Worm (Caenorhabditis elegans) whole organism, L4 larva: ENCODE measurements around the gene rsp-5.

Source experiments
- D1046.2 ChIP-seq: fragments of 200-800 bp; sonication (Bioruptor generic); IDR thresholded peaks from 2 replicates; pipeline ENCODE4 v1.3.6; 2022; ENCODE audit warnings: missing genetic modification characterization, missing compliant biosample characterization
- F44E2.7 ChIP-seq: fragments of 200-800 bp; sonication (Bioruptor generic); IDR thresholded peaks from 2 replicates; pipeline ENCODE4 v2.1.2; 2022; ENCODE audit warnings: missing genetic modification characterization, missing compliant biosample characterization
- Y48G9A.11 ChIP-seq: fragments of 200-800 bp; sonication (Bioruptor generic); IDR thresholded peaks from 2 replicates; pipeline ENCODE4 v1.3.6; 2022; ENCODE audit warnings: missing genetic modification reagents, missing genetic modification characterization, missing compliant biosample characterization
- ZK546.5 ChIP-seq, 2 experiments: sonication (generic microtip); optimal IDR thresholded peaks; 2 replicates each; lab custom pipeline; 2017; ENCODE audit warnings: missing biosample characterization in 2 of 2, missing genetic modification characterization in 2 of 2
- aha-1 ChIP-seq: fragments of 150-350 bp; peaks from one replicate; lab custom pipeline; 2014; ENCODE audit warnings: missing biosample characterization, missing genetic modification characterization
- ama-1 ChIP-seq: fragments of 150-350 bp; optimal IDR thresholded peaks from 2 replicates; lab custom pipeline; 2014; ENCODE audit warnings: inconsistent platforms, mixed read lengths
- attf-4 ChIP-seq: sonication (generic microtip); optimal IDR thresholded peaks from 3 replicates; lab custom pipeline; 2017; ENCODE audit warnings: missing biosample characterization, missing genetic modification characterization
- ceh-20 ChIP-seq: fragments of 200-800 bp; sonication (Bioruptor generic); IDR thresholded peaks from 2 replicates; pipeline ENCODE4 v1.3.6; 2022; ENCODE audit warnings: missing genetic modification reagents, missing genetic modification characterization, missing compliant biosample characterization
- ceh-28 ChIP-seq: fragments of 150-350 bp; optimal IDR thresholded peaks from 2 replicates; lab custom pipeline; 2014; ENCODE audit warnings: missing biosample characterization, missing genetic modification reagents, missing genetic modification characterization
- ceh-32 ChIP-seq: sonication (generic microtip); optimal IDR thresholded peaks from 2 replicates; lab custom pipeline; 2016; ENCODE audit warnings: mild to moderate bottlenecking, missing genetic modification characterization, missing compliant biosample characterization; ENCODE audit not compliant: poor library complexity
- ceh-44 ChIP-seq: fragments of 200-800 bp; sonication (Bioruptor generic); IDR thresholded peaks from 2 replicates; pipeline ENCODE4 v1.3.6; 2022; ENCODE audit warnings: missing genetic modification reagents, missing genetic modification characterization, missing compliant biosample characterization
- ceh-82 ChIP-seq: sonication (generic microtip); optimal IDR thresholded peaks from 2 replicates; lab custom pipeline; 2017; ENCODE audit warnings: missing biosample characterization, missing genetic modification characterization
- daf-12 ChIP-seq: fragments of 150-350 bp; optimal IDR thresholded peaks from 2 replicates; lab custom pipeline; 2014; ENCODE audit warnings: missing biosample characterization, missing genetic modification reagents, missing genetic modification characterization
- duxl-1 ChIP-seq: sonication (generic microtip); optimal IDR thresholded peaks from 2 replicates; lab custom pipeline; 2016; ENCODE audit warnings: mild to moderate bottlenecking, missing genetic modification characterization, moderate library complexity, missing compliant biosample characterization; ENCODE audit not compliant: poor library complexity
- dve-1 ChIP-seq: sonication (generic microtip); optimal IDR thresholded peaks from 2 replicates; lab custom pipeline; 2017; ENCODE audit warnings: antibody characterized with exemption, mild to moderate bottlenecking, missing genetic modification characterization, missing compliant biosample characterization; ENCODE audit not compliant: insufficient read depth
- fkh-10 ChIP-seq: fragments of 150-350 bp; optimal IDR thresholded peaks from 2 replicates; lab custom pipeline; 2014; ENCODE audit warnings: missing biosample characterization, missing genetic modification reagents, missing genetic modification characterization
- gei-8 ChIP-seq: fragments of 200-800 bp; sonication (Bioruptor generic); optimal IDR thresholded peaks from 2 replicates; lab custom pipeline; 2018; ENCODE audit warnings: mild to moderate bottlenecking, missing genetic modification characterization, missing compliant biosample characterization
- hlh-30 ChIP-seq: sonication (generic microtip); optimal IDR thresholded peaks from 2 replicates; lab custom pipeline; 2017; ENCODE audit warnings: antibody characterized with exemption, mild to moderate bottlenecking, missing genetic modification characterization, missing compliant biosample characterization; ENCODE audit not compliant: insufficient read depth
- jun-1 ChIP-seq: fragments of 150-350 bp; optimal IDR thresholded peaks from 2 replicates; lab custom pipeline; 2014; ENCODE audit warnings: missing biosample characterization, missing genetic modification reagents, missing genetic modification characterization
- lim-7 ChIP-seq: fragments of 200-800 bp; sonication (Bioruptor generic); IDR thresholded peaks from 2 replicates; pipeline ENCODE4 v1.3.6; 2022; ENCODE audit warnings: missing genetic modification characterization, missing compliant biosample characterization
- lin-1 ChIP-seq: fragments of 200-800 bp; sonication (Bioruptor generic); IDR thresholded peaks from 2 replicates; pipeline ENCODE4 v1.3.6; 2022; ENCODE audit warnings: missing genetic modification reagents, missing genetic modification characterization, missing compliant biosample characterization
- lin-39 ChIP-seq: fragments of 150-350 bp; optimal IDR thresholded peaks from 2 replicates; lab custom pipeline; 2014; ENCODE audit warnings: missing biosample characterization, missing genetic modification reagents, missing genetic modification characterization
- mdl-1 ChIP-seq, 2 experiments: fragments of 150-350 bp in 1 of 2; sonication (generic microtip) in 1 of 2; optimal IDR thresholded peaks; 2 replicates each; lab custom pipeline; 2014 to 2017; ENCODE audit warnings: missing biosample characterization in 2 of 2, missing genetic modification characterization in 2 of 2
- mes-2 ChIP-seq: sonication (generic microtip); optimal IDR thresholded peaks from 2 replicates; lab custom pipeline; 2016; ENCODE audit warnings: missing genotype, mild to moderate bottlenecking, missing genetic modification characterization, missing compliant biosample characterization; ENCODE audit not compliant: poor library complexity, severe bottlenecking
- mxl-3 ChIP-seq: fragments of 200-800 bp; sonication (Bioruptor generic); optimal IDR thresholded peaks from 2 replicates; lab custom pipeline; 2018; ENCODE audit warnings: mild to moderate bottlenecking, missing genetic modification characterization, missing compliant biosample characterization
- nhr-25 ChIP-seq: sonication (generic microtip); optimal IDR thresholded peaks from 2 replicates; lab custom pipeline; 2017; ENCODE audit warnings: missing genetic modification characterization, mild to moderate bottlenecking, missing compliant biosample characterization, antibody characterized with exemption, moderate library complexity, borderline replicate concordance; ENCODE audit not compliant: insufficient read depth
- nhr-28 ChIP-seq: fragments of 150-350 bp; optimal IDR thresholded peaks from 2 replicates; lab custom pipeline; 2014; ENCODE audit warnings: missing biosample characterization, missing genetic modification characterization
- nhr-48 ChIP-seq: sonication (generic microtip); optimal IDR thresholded peaks from 2 replicates; lab custom pipeline; 2016; ENCODE audit warnings: mild to moderate bottlenecking, missing genetic modification characterization, missing compliant biosample characterization
- pqm-1 ChIP-seq: sonication (generic microtip); optimal IDR thresholded peaks from 2 replicates; lab custom pipeline; 2017; ENCODE audit warnings: missing biosample characterization, missing genetic modification characterization
- rbr-2 ChIP-seq: sonication (generic microtip); optimal IDR thresholded peaks from 2 replicates; lab custom pipeline; 2016; ENCODE audit warnings: missing genotype, missing genetic modification characterization, missing compliant biosample characterization
- sdz-12 ChIP-seq: fragments of 200-800 bp; sonication (Bioruptor generic); optimal IDR thresholded peaks from 2 replicates; lab custom pipeline; 2018; ENCODE audit warnings: mild to moderate bottlenecking, missing genetic modification characterization, missing compliant biosample characterization
- set-16 ChIP-seq: fragments of 200-800 bp; sonication (Bioruptor generic); IDR thresholded peaks from 2 replicates; pipeline ENCODE4 v1.3.6; 2022; ENCODE audit warnings: missing genetic modification reagents, missing genetic modification characterization, missing compliant biosample characterization
- skn-1 ChIP-seq: fragments of 150-350 bp; optimal IDR thresholded peaks from 2 replicates; lab custom pipeline; 2014; ENCODE audit warnings: missing biosample characterization, missing genetic modification characterization
- snpc-1.2 ChIP-seq: fragments of 200-800 bp; sonication (Bioruptor generic); IDR thresholded peaks from 2 replicates; pipeline ENCODE4 v1.3.6; 2022; ENCODE audit warnings: missing genetic modification reagents, missing genetic modification characterization, missing compliant biosample characterization
- unc-62 ChIP-seq, 3 experiments: fragments of 150-350 bp in 1 of 3; sonication (generic microtip); optimal IDR thresholded peaks in 2 of 3; peaks in 1 of 3; 1 replicate in 1 of 3; 2 replicates in 2 of 3; lab custom pipeline; 2014 to 2017; ENCODE audit warnings: missing biosample characterization in 3 of 3, missing genetic modification characterization in 3 of 3, missing genetic modification reagents in 3 of 3, missing genotype in 1 of 3
- vab-7 ChIP-seq: fragments of 200-800 bp; sonication (Bioruptor generic); IDR thresholded peaks from 2 replicates; pipeline ENCODE4 v1.3.6; 2022; ENCODE audit warnings: missing genetic modification reagents, missing genetic modification characterization, missing compliant biosample characterization
- zfp-3 ChIP-seq: fragments of 200-800 bp; sonication (Bioruptor generic); conservative IDR thresholded peaks from 2 replicates; pipeline ENCODE4 v1.3.6; 2022; ENCODE audit warnings: missing genetic modification reagents, missing genetic modification characterization, missing compliant biosample characterization
- ztf-11 ChIP-seq: fragments of 150-350 bp; optimal IDR thresholded peaks from 2 replicates; lab custom pipeline; 2014; ENCODE audit warnings: missing biosample characterization, missing genetic modification characterization

rsp-5 gene

ce11 chrII:6441128-6441527 lies 48.8 kb upstream of the rsp-5 start, which contains the start of gene cutl-16:
Gene cutl-16 (plus strand): TSS chrII:6441428.
- no peak for TF ChIP-seq unc-62 (GFP tag; optimal IDR thresholded peaks at IDR 0.05 in 1 of 2; lab: Kevin White, UChicago)
- no peak for TF ChIP-seq unc-62 (tag; optimal IDR thresholded peaks at IDR 0.05; lab: Kevin White, UChicago)
- no peak for TF ChIP-seq lim-7 (GFP tag; lab: Robert Waterston, UW)
- TF ChIP-seq dve-1: no peak
- TF ChIP-seq ceh-44 (GFP tag; lab: Robert Waterston, UW): no peak

ce11 chrII:6443710-6444109 lies 46.3 kb upstream of the rsp-5 start, which contains the start of gene K06A1.2:
Gene K06A1.2 (plus strand): TSS chrII:6444010.
- TF ChIP-seq Y48G9A.11: no peak
- TF ChIP-seq ceh-20: no peak
- no peak for TF ChIP-seq jun-1
- no peak for TF ChIP-seq sdz-12 (GFP tag; lab: Kevin White, UChicago)
- TF ChIP-seq rbr-2: no peak
- no peak for TF ChIP-seq dve-1
- no peak for TF ChIP-seq ceh-32 (tag; lab: Kevin White, UChicago)
- TF ChIP-seq daf-12 (tag; lab: Kevin White, UChicago): no peak
- no peak for TF ChIP-seq skn-1 (tag; lab: Kevin White, UChicago)
- no peak for TF ChIP-seq snpc-1.2 (GFP tag; lab: Robert Waterston, UW)
- TF ChIP-seq D1046.2 (GFP tag; lab: Robert Waterston, UW): no peak
- TF ChIP-seq fkh-10 (GFP tag; lab: Kevin White, UChicago): no peak
- no peak for TF ChIP-seq nhr-48
- TF ChIP-seq aha-1 (tag; lab: Kevin White, UChicago): no peak
- TF ChIP-seq mdl-1 (tag; optimal IDR thresholded peaks at IDR 0.05; lab: Kevin White, UChicago): no peak
- TF ChIP-seq mes-2 (tag; lab: Kevin White, UChicago): no peak

ce11 chrII:6448189-6448588 lies 41.8 kb upstream of the rsp-5 start:
- TF ChIP-seq F44E2.7: no peak
- no peak for TF ChIP-seq mxl-3 (GFP tag; lab: Kevin White, UChicago)
- TF ChIP-seq vab-7 (GFP tag; lab: Robert Waterston, UW): no peak
- TF ChIP-seq set-16: no peak
- 0 out of 2 replicates have a peak, but pooled peaks have one; percentile 54 for TF ChIP-seq zfp-3 (GFP tag; lab: Robert Waterston, UW)
- TF ChIP-seq ZK546.5 (tag; optimal IDR thresholded peaks at IDR 0.05; lab: Kevin White, UChicago): no peak
- TF ChIP-seq mdl-1 (tag; optimal IDR thresholded peaks at IDR 0.05; lab: Kevin White, UChicago): peak in 1 of 2 experiments; percentile 10
- TF ChIP-seq hlh-30 (tag; lab: Kevin White, UChicago): peak; percentile 57
- peak; percentile 41 for TF ChIP-seq nhr-25 (tag; lab: Kevin White, UChicago)
- no peak for TF ChIP-seq lin-39 (tag; lab: Kevin White, UChicago)
- TF ChIP-seq unc-62 (GFP tag; optimal IDR thresholded peaks at IDR 0.05 in 1 of 2; lab: Kevin White, UChicago): peak in 1 of 2 experiments; percentile 99
- TF ChIP-seq unc-62 (tag; optimal IDR thresholded peaks at IDR 0.05; lab: Kevin White, UChicago): no peak
- TF ChIP-seq ama-1 (lab: Kevin White, UChicago): no peak
- no peak for TF ChIP-seq ceh-20
- no peak for TF ChIP-seq duxl-1
- TF ChIP-seq ceh-28: no peak
- no peak for TF ChIP-seq ztf-11 (tag; lab: Kevin White, UChicago)
- no peak for TF ChIP-seq pqm-1 (tag; lab: Kevin White, UChicago)
- no peak for TF ChIP-seq gei-8 (GFP tag; lab: Kevin White, UChicago)
- peak; percentile 39 for TF ChIP-seq nhr-28
- no peak for TF ChIP-seq attf-4
- TF ChIP-seq lin-1 (GFP tag; lab: Robert Waterston, UW): no peak
- TF ChIP-seq ceh-82 (tag; lab: Kevin White, UChicago): no peak
- TF ChIP-seq nhr-48: no peak
